Fruit fly (Drosophila melanogaster) whole organism, pupa: ENCODE data around the gene RASSF8.

Experiments
- CG10348 ChIP-seq: fragments of 200-800 bp; sonication (Bioruptor generic); IDR thresholded peaks from 2 replicates; pipeline ENCODE4 v1.3.6; 2022; ENCODE audit warnings: missing biosample characterization, missing genetic modification characterization
- CG12605 ChIP-seq: fragments of 200-800 bp; sonication (Bioruptor generic); IDR thresholded peaks from 2 replicates; pipeline ENCODE4 v1.3.6; 2022; ENCODE audit warnings: missing biosample characterization, missing genetic modification characterization
- CG13204 ChIP-seq: fragments of 200-800 bp; sonication (Bioruptor generic); optimal IDR thresholded peaks from 2 replicates; lab custom pipeline; 2018; ENCODE audit warnings: missing biosample characterization, mild to moderate bottlenecking, missing genetic modification characterization, moderate library complexity
- CG14655 ChIP-seq: fragments of 200-800 bp; sonication (Bioruptor generic); optimal IDR thresholded peaks from 3 replicates; lab custom pipeline; 2017; ENCODE audit warnings: mild to moderate bottlenecking, missing biosample characterization, missing genetic modification reagents, missing genetic modification characterization
- CG15710 ChIP-seq: fragments of 200-800 bp; sonication (Bioruptor generic); optimal IDR thresholded peaks from 2 replicates; lab custom pipeline; 2018; ENCODE audit warnings: missing biosample characterization, mild to moderate bottlenecking, missing genetic modification characterization, moderate library complexity
- CG17806 ChIP-seq: fragments of 200-800 bp; sonication (Bioruptor generic); optimal IDR thresholded peaks from 2 replicates; lab custom pipeline; 2018; ENCODE audit warnings: missing biosample characterization, mild to moderate bottlenecking, missing genetic modification characterization, moderate library complexity
- CG32121 ChIP-seq: fragments of 200-800 bp; sonication (Bioruptor generic); IDR thresholded peaks from 2 replicates; pipeline ENCODE4 v1.3.6; 2022; ENCODE audit warnings: missing biosample characterization, missing genetic modification characterization
- CG34367 ChIP-seq: fragments of 200-800 bp; sonication (Bioruptor generic); optimal IDR thresholded peaks from 2 replicates; lab custom pipeline; 2018; ENCODE audit warnings: missing biosample characterization, mild to moderate bottlenecking, missing genetic modification characterization
- CG4496 ChIP-seq: fragments of 200-800 bp; sonication (Bioruptor generic); IDR thresholded peaks from 3 replicates; pipeline ENCODE4 v1.3.6; 2022; ENCODE audit warnings: missing biosample characterization, missing genetic modification characterization
- CG8159 ChIP-seq: fragments of 200-800 bp; sonication (Bioruptor generic); optimal IDR thresholded peaks from 3 replicates; lab custom pipeline; 2018; ENCODE audit warnings: missing biosample characterization, mild to moderate bottlenecking, missing genetic modification characterization, moderate library complexity
- CG8301 ChIP-seq: fragments of 200-800 bp; sonication (Bioruptor generic); optimal IDR thresholded peaks from 2 replicates; lab custom pipeline; 2018; ENCODE audit warnings: missing biosample characterization, mild to moderate bottlenecking, missing genetic modification characterization
- CG9948 ChIP-seq: fragments of 200-800 bp; sonication (Bioruptor generic); optimal IDR thresholded peaks from 2 replicates; lab custom pipeline; 2018; ENCODE audit warnings: missing biosample characterization, mild to moderate bottlenecking, missing genetic modification characterization, moderate library complexity
- D1 ChIP-seq: fragments of 200-800 bp; sonication (Bioruptor generic); optimal IDR thresholded peaks from 2 replicates; lab custom pipeline; 2018; ENCODE audit warnings: missing biosample characterization, mild to moderate bottlenecking, missing genetic modification characterization, moderate library complexity
- EcR ChIP-seq: fragments of 200-800 bp; sonication (Bioruptor generic); optimal IDR thresholded peaks from 3 replicates; lab custom pipeline; 2019; ENCODE audit warnings: missing biosample characterization, missing genetic modification characterization, mild to moderate bottlenecking, moderate library complexity, missing genetic modification reagents
- Ets98B ChIP-seq: fragments of 200-800 bp; sonication (Bioruptor generic); IDR thresholded peaks from 2 replicates; pipeline ENCODE4 v1.3.6; 2022; ENCODE audit warnings: missing biosample characterization, missing genetic modification characterization
- Pif1A ChIP-seq: fragments of 200-800 bp; sonication (Bioruptor generic); optimal IDR thresholded peaks from 3 replicates; lab custom pipeline; 2016; ENCODE audit warnings: missing biosample characterization, missing genetic modification characterization
- Pif1B ChIP-seq: fragments of 200-800 bp; sonication (Bioruptor generic); optimal IDR thresholded peaks from 3 replicates; lab custom pipeline; 2016; ENCODE audit warnings: missing biosample characterization, missing genetic modification characterization
- Snoo ChIP-seq: fragments of 200-800 bp; sonication (Bioruptor generic); optimal IDR thresholded peaks from 3 replicates; lab custom pipeline; 2017; ENCODE audit warnings: missing biosample characterization, mild to moderate bottlenecking, missing genetic modification characterization, inconsistent platforms
- fd96Ca ChIP-seq: fragments of 200-800 bp; sonication (Bioruptor generic); IDR thresholded peaks from 3 replicates; pipeline ENCODE4 v1.3.6; 2022; ENCODE audit warnings: missing biosample characterization, missing genetic modification characterization
- gl ChIP-seq: fragments of 200-800 bp; sonication (Bioruptor generic); optimal IDR thresholded peaks from 2 replicates; lab custom pipeline; 2018; ENCODE audit warnings: missing biosample characterization, mild to moderate bottlenecking, missing genetic modification characterization
- rn ChIP-seq: fragments of 200-800 bp; sonication (Bioruptor generic); IDR thresholded peaks from 2 replicates; pipeline ENCODE4 v1.3.6; 2022; ENCODE audit warnings: missing biosample characterization, missing genetic modification characterization

Gene RASSF8

dm6 chr3R:25638381-25638780 is 23.2 kb upstream of the RASSF8 start:
- TF ChIP-seq CG32121 (no peak), CG13204 (GFP tag; lab: Kevin White, UChicago) (no peak), Snoo (no peak), gl (tag; lab: Kevin White, UChicago) (no peak), CG10348 (no peak), CG8159 (no peak), CG17806 (tag; lab: Kevin White, UChicago) (no peak), rn (GFP tag; lab: Robert Waterston, UW) (no peak), D1 (no peak), EcR (GFP tag; lab: Kevin White, UChicago) (no peak)
- TF ChIP-seq, all 21 proteins: peak for 0

- TF ChIP-seq CG15710 = peak; percentile 71
- peak; percentile 55 for TF ChIP-seq CG14655 (GFP tag; lab: Kevin White, UChicago)
- TF ChIP-seq rn (GFP tag; lab: Robert Waterston, UW) = no peak
- TF ChIP-seq Pif1A (GFP tag; lab: Kevin White, UChicago) = peak; percentile 59
- no peak for TF ChIP-seq CG4496 (GFP tag; lab: Robert Waterston, UW)
- TF ChIP-seq CG17806 (tag; lab: Kevin White, UChicago) = peak; percentile 76
- peak; percentile 18 for TF ChIP-seq CG8301 (tag; lab: Kevin White, UChicago)
- TF ChIP-seq D1 = peak; percentile 52
- TF ChIP-seq Pif1B = peak; percentile 63
- peak; percentile 72 for TF ChIP-seq Snoo
- TF ChIP-seq CG34367 (tag; lab: Kevin White, UChicago) = peak; percentile 47
- TF ChIP-seq CG10348 = no peak
- TF ChIP-seq fd96Ca (GFP tag; lab: Robert Waterston, UW) = no peak
- peak; percentile 76 for TF ChIP-seq CG8159
- peak; percentile 52 for TF ChIP-seq CG9948 (tag; lab: Kevin White, UChicago)
Observed at dm6 chr3R:25638961-25639360, 22.6 kb upstream of the RASSF8 start.

- no peak for TF ChIP-seq rn (GFP tag; lab: Robert Waterston, UW)
- TF ChIP-seq CG32121 = no peak
- TF ChIP-seq CG17806 (tag; lab: Kevin White, UChicago) = peak; percentile 90
- peak; percentile 27; the same call in 1 of the 3 replicates for TF ChIP-seq fd96Ca (GFP tag; lab: Robert Waterston, UW)
- peak; percentile 86 for TF ChIP-seq CG15710
- peak; percentile 68 for TF ChIP-seq CG14655 (GFP tag; lab: Kevin White, UChicago)
- peak; percentile 68 for TF ChIP-seq D1
- TF ChIP-seq CG8301 (tag; lab: Kevin White, UChicago) = peak; percentile 55
- TF ChIP-seq EcR (GFP tag; lab: Kevin White, UChicago) = no peak
- peak; percentile 91 for TF ChIP-seq Snoo
- TF ChIP-seq CG13204 (GFP tag; lab: Kevin White, UChicago) = peak; percentile 66
- TF ChIP-seq Pif1A (GFP tag; lab: Kevin White, UChicago) = peak; percentile 81
- TF ChIP-seq CG34367 (tag; lab: Kevin White, UChicago) = peak; percentile 74
- TF ChIP-seq Pif1B = peak; percentile 85
- peak; percentile 83 for TF ChIP-seq CG9948 (tag; lab: Kevin White, UChicago)
- no peak for TF ChIP-seq CG10348
- 0 out of 2 replicates have a peak, but pooled peaks have one; percentile 20 for TF ChIP-seq CG12605
- TF ChIP-seq Ets98B = no peak
- TF ChIP-seq gl (tag; lab: Kevin White, UChicago) = peak; percentile 64
- TF ChIP-seq CG8159 = peak; percentile 88
- TF ChIP-seq CG4496 (GFP tag; lab: Robert Waterston, UW) = peak; percentile 75
Observed at dm6 chr3R:25640463-25640862, 21.1 kb upstream of the RASSF8 start.

- 0 out of 2 replicates have a peak, but pooled peaks have one; percentile 7 for TF ChIP-seq CG12605
- peak; percentile 33 for TF ChIP-seq CG17806 (tag; lab: Kevin White, UChicago)
- peak; percentile 45 for TF ChIP-seq CG9948 (tag; lab: Kevin White, UChicago)
- no peak for TF ChIP-seq Snoo
- peak; percentile 30 for TF ChIP-seq CG8301 (tag; lab: Kevin White, UChicago)
- peak; percentile 45 for TF ChIP-seq CG8159
- TF ChIP-seq CG10348 = no peak
- no peak for TF ChIP-seq Pif1B
- peak; percentile 73 for TF ChIP-seq CG14655 (GFP tag; lab: Kevin White, UChicago)
- TF ChIP-seq D1 = peak; percentile 8
Observed at dm6 chr3R:25644172-25644571, 17.4 kb upstream of the RASSF8 start.

- TF ChIP-seq rn (GFP tag; lab: Robert Waterston, UW) (peak; percentile 79), CG4496 (GFP tag; lab: Robert Waterston, UW) (peak; percentile 82; the same call in 2 of the 3 replicates), CG17806 (tag; lab: Kevin White, UChicago) (peak; percentile 69), CG13204 (GFP tag; lab: Kevin White, UChicago) (peak; percentile 4), Ets98B (peak; percentile 71), gl (tag; lab: Kevin White, UChicago) (peak; percentile 44), CG15710 (peak; percentile 82), D1 (no peak), EcR (GFP tag; lab: Kevin White, UChicago) (peak; percentile 36), CG34367 (tag; lab: Kevin White, UChicago) (peak; percentile 74), Pif1A (GFP tag; lab: Kevin White, UChicago) (peak; percentile 75), Pif1B (peak; percentile 22), Snoo (peak; percentile 70), CG12605 (peak; percentile 56; the same call in 1 of the 2 replicates), fd96Ca (GFP tag; lab: Robert Waterston, UW) (peak; percentile 92), CG8159 (peak; percentile 75), CG32121 (peak; percentile 85), CG8301 (tag; lab: Kevin White, UChicago) (peak; percentile 75), CG14655 (GFP tag; lab: Kevin White, UChicago) (peak; percentile 78), CG10348 (peak; percentile 80), CG9948 (tag; lab: Kevin White, UChicago) (peak; percentile 69)
Observed at dm6 chr3R:25646882-25647518, 14.6 kb upstream of the RASSF8 start.
